Fruit fly (Drosophila melanogaster): ENCODE data around the gene CG43980.

CG43980 gene

dm6 chr3L:21709785-21710591 lies 65.2 kb downstream of the CG43980 start:
- TF ChIP-seq CTCF (optimal IDR thresholded peaks at IDR 0.05) (no peak), CG8478 (optimal IDR thresholded peaks at IDR 0.05) (no peak)
